Fruit fly (Drosophila melanogaster) whole organism: ENCODE measurements around the gene Fas1.

ENCODE experiments used
- CG8478 ChIP-seq: fragments of >200 bp; optimal IDR thresholded peaks from 2 replicates; lab custom pipeline; 2018; ENCODE audit warnings: inconsistent platforms
- EcR ChIP-seq, 2 experiments: fragments of >200 bp; optimal IDR thresholded peaks; 2 replicates each; lab custom pipeline; 2017; ENCODE audit warnings: missing biosample characterization in 2 of 2, missing genetic modification characterization in 2 of 2, missing genetic modification reagents in 2 of 2
- pan ChIP-seq: fragments of >200 bp; optimal IDR thresholded peaks from 2 replicates; lab custom pipeline; 2017
- usp ChIP-seq: fragments of >200 bp; optimal IDR thresholded peaks from 2 replicates; lab custom pipeline; 2017; ENCODE audit warnings: missing biosample characterization, missing genetic modification characterization, mixed read lengths

DNA sequence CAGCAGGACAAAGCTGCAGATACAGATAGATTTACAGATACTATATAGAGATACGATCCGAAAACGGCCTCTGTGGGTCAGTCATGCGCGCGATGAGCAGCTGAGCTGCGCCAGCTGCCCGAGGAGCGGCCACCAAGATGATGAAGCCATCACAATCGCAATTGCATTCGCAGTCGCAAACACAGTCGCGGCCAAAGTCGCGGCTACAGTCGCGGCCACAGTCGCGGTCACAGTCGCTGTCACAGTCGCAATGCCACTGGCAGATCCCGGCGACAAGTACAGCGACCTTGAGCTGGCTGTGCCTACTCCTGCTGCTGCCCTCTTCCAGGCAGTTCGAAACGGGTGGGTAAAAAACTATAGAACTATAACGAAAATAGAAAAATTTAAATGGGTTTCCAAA lies 30.1 kb upstream of the Fas1 start:
- TF ChIP-seq usp (no peak), pan (lab: Kevin White, UChicago) (no peak), CG8478 (lab: Kevin White, UChicago) (no peak), EcR (GFP tag; optimal IDR thresholded peaks at IDR 0.05; lab: Kevin White, UChicago) (no peak)
